Worm (Caenorhabditis elegans): ENCODE results near the gene srx-47.

DNA sequence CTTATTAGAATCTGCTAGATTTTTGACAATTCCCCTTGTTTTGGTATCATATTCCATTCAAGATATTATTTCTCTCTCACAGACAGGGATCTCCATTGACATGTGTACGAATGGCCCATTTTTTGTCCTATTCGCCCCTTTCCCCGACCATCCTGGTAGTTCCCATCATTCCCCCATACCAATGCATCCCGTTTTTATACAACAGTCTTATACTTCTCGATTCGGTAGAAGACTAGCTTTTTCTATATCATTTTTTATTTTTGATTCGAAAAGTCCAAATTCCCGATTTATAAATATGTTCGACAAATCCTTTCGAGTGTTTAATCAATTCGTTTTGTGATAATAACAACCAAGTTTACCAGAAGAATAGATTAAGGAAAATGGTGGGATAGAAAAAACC, 22.9 kb upstream of the srx-47 start:
- TF ChIP-seq fos-1 (tag; optimal IDR thresholded peaks at IDR 0.05) (no peak), nhr-77 (tag; optimal IDR thresholded peaks at IDR 0.05) (no peak), daf-12 (tag; optimal IDR thresholded peaks at IDR 0.05) (no peak), nhr-25 (tag; optimal IDR thresholded peaks at IDR 0.05) (no peak), pqm-1 (tag; optimal IDR thresholded peaks at IDR 0.05) (no peak), pha-4 (tag; optimal IDR thresholded peaks at IDR 0.05) (no peak), aly-2 (tag; optimal IDR thresholded peaks at IDR 0.05) (no peak), nhr-76 (tag; optimal IDR thresholded peaks at IDR 0.05) (no peak), ceh-82 (tag; optimal IDR thresholded peaks at IDR 0.05) (no peak), nhr-237 (tag; optimal IDR thresholded peaks at IDR 0.05) (no peak), sea-2 (GFP tag; optimal IDR thresholded peaks at IDR 0.05) (no peak), ZK546.5 (tag; optimal IDR thresholded peaks at IDR 0.05) (no peak)
